Worm (Caenorhabditis elegans): Measurements from ENCODE around the gene cpg-4.

The cpg-4 gene

ce11 chrV:6015546-6016089, 19.4 kb downstream of the cpg-4 start (continued):
- TF ChIP-seq gei-8 (GFP tag; optimal IDR thresholded peaks at IDR 0.05) (no peak), egl-43 (GFP tag; IDR thresholded peaks at IDR 0.05) (peak; percentile 22; the same call in 1 of the 2 replicates), lin-15B (tag; optimal IDR thresholded peaks at IDR 0.05) (no peak), hmg-1.1 (GFP tag; IDR thresholded peaks at IDR 0.05) (no peak), nhr-102 (tag; optimal IDR thresholded peaks at IDR 0.05) (no peak), Y5F2A.4 (GFP tag; optimal IDR thresholded peaks at IDR 0.05) (no peak)

- peak; percentile 3 for TF ChIP-seq hlh-11 (tag; optimal IDR thresholded peaks at IDR 0.05)
- TF ChIP-seq nhr-6 (tag; optimal IDR thresholded peaks at IDR 0.05): no peak
- no peak for TF ChIP-seq ZK337.2 (GFP tag; IDR thresholded peaks at IDR 0.05)
- no peak for TF ChIP-seq ama-1 (optimal IDR thresholded peaks at IDR 0.05)
- no peak for TF ChIP-seq ctbp-1 (GFP tag; IDR thresholded peaks at IDR 0.05)
- peak; percentile 15 for TF ChIP-seq aha-1 (tag)
- no peak for TF ChIP-seq lin-38 (GFP tag; IDR thresholded peaks at IDR 0.05)
- TF ChIP-seq F10B5.3 (tag; optimal IDR thresholded peaks at IDR 0.05): no peak
- no peak for TF ChIP-seq mxl-3 (GFP tag; optimal IDR thresholded peaks at IDR 0.05)
- TF ChIP-seq jun-1 (tag; optimal IDR thresholded peaks at IDR 0.05): peak; percentile 59
- peak; percentile 48 for TF ChIP-seq T20F7.1 (GFP tag; optimal IDR thresholded peaks at IDR 0.05)
Measured at ce11 chrV:6016097-6016496, 19.9 kb downstream of the cpg-4 start.

ce11 chrV:6017630-6018029, 21.4 kb downstream of the cpg-4 start, which contains the start of the genes rpt-2 and aps-1:
TSS of gene rpt-2 (minus strand) at chrV:6017669.
TSS of gene aps-1 (plus strand) at chrV:6017970.
- TF ChIP-seq D1046.2 (GFP tag; IDR thresholded peaks at IDR 0.05) (no peak), lin-13 (GFP tag; optimal IDR thresholded peaks at IDR 0.05) (peak; percentile 65), mes-2 (tag; optimal IDR thresholded peaks at IDR 0.05; ENCODE audit: poor library complexity, severe bottlenecking) (peak; percentile 87), ama-1 (optimal IDR thresholded peaks at IDR 0.05) (no peak), jun-1 (tag; optimal IDR thresholded peaks at IDR 0.05) (no peak), F37D6.2 (tag; optimal IDR thresholded peaks at IDR 0.05) (peak; percentile 1), set-16 (GFP tag; IDR thresholded peaks at IDR 0.05) (no peak), ceh-82 (tag; optimal IDR thresholded peaks at IDR 0.05) (no peak), egl-43 (GFP tag; IDR thresholded peaks at IDR 0.05) (no peak), ceh-44 (GFP tag; IDR thresholded peaks at IDR 0.05) (no peak), Y5F2A.4 (GFP tag; optimal IDR thresholded peaks at IDR 0.05) (no peak), R02D3.7 (tag; optimal IDR thresholded peaks at IDR 0.05) (no peak), rbr-2 (tag; optimal IDR thresholded peaks at IDR 0.05) (peak; percentile 68), T26A8.4 (GFP tag; IDR thresholded peaks at IDR 0.05) (no peak), nhr-28 (tag; optimal IDR thresholded peaks at IDR 0.05) (peak; percentile 47), lin-15B (tag; optimal IDR thresholded peaks at IDR 0.05) (peak; percentile 68), spr-1 (tag; optimal IDR thresholded peaks at IDR 0.05) (no peak), snpc-1.2 (GFP tag; IDR thresholded peaks at IDR 0.05) (no peak), ztf-7 (tag; optimal IDR thresholded peaks at IDR 0.05) (peak; percentile 35), nhr-10 (tag; optimal IDR thresholded peaks at IDR 0.05) (no peak), lin-38 (GFP tag; IDR thresholded peaks at IDR 0.05) (peak; percentile 97), unc-130 (GFP tag; optimal IDR thresholded peaks at IDR 0.05) (peak; percentile 26), aha-1 (tag) (no peak), ceh-62 (tag; optimal IDR thresholded peaks at IDR 0.05) (no peak), hif-1 (tag; optimal IDR thresholded peaks at IDR 0.05) (peak in 1 of 2 experiments; percentile 44), tag-97 (GFP tag; IDR thresholded peaks at IDR 0.05) (no peak), mxl-3 (GFP tag; optimal IDR thresholded peaks at IDR 0.05) (peak; percentile 50), dve-1 (tag; optimal IDR thresholded peaks at IDR 0.05; ENCODE audit: insufficient read depth) (peak; percentile 76), sdz-12 (GFP tag; optimal IDR thresholded peaks at IDR 0.05) (no peak), daf-19 (GFP tag; conservative IDR thresholded peaks at IDR 0.05) (no peak), daf-16 (GFP tag; optimal IDR thresholded peaks at IDR 0.05) (no peak), daf-16 (tag; optimal IDR thresholded peaks at IDR 0.05) (peak; percentile 57), T20F7.1 (GFP tag; optimal IDR thresholded peaks at IDR 0.05) (peak; percentile 100), zfp-2 (tag; optimal IDR thresholded peaks at IDR 0.05) (no peak), fos-1 (tag; optimal IDR thresholded peaks at IDR 0.05) (no peak), duxl-1 (tag; optimal IDR thresholded peaks at IDR 0.05; ENCODE audit: poor library complexity) (peak; percentile 46), mdt-29 (GFP tag; IDR thresholded peaks at IDR 0.05) (no peak), mdl-1 (tag; optimal IDR thresholded peaks at IDR 0.05) (peak in 1 of 2 experiments; percentile 67), hmg-1.1 (GFP tag; IDR thresholded peaks at IDR 0.05) (peak; percentile 56), fkh-10 (GFP tag; optimal IDR thresholded peaks at IDR 0.05) (no peak)
